Worm (Caenorhabditis elegans): Measurements from ENCODE around the gene nhr-134.

Gene nhr-134

DNA sequence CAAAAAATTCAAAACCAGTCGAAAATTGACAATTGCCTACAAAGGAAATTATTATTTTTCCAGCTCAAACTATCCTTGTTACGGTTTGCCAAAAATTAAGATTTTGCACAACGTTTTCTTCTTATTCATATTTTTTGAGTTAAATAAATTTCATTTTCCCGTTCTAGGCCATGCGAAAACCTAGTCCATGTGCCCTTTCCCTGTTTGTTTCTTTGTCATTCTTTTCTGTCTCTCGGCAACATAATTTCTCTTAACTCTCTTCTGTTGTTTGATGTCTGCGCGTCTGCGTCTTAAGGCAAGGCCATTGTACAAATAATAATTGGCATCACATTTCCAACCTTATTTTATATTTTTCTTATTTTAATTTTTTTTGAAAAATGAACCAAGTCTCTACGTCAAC is 50.5 kb downstream of the nhr-134 start, which contains the start of gene nhr-228:
Gene nhr-228 (plus strand): TSS at position 261 of the 400 bp plus-strand sequence.
- no peak for TF ChIP-seq T26A8.4 (GFP tag; IDR thresholded peaks at IDR 0.05)
- peak; percentile 21 for TF ChIP-seq nhr-6 (tag; optimal IDR thresholded peaks at IDR 0.05)
- TF ChIP-seq daf-16 (GFP tag; optimal IDR thresholded peaks at IDR 0.05), result no peak
- peak; percentile 49 for TF ChIP-seq daf-16 (tag; optimal IDR thresholded peaks at IDR 0.05)
- TF ChIP-seq F26F4.8 (GFP tag; conservative IDR thresholded peaks at IDR 0.05), result no peak
- TF ChIP-seq hlh-30 (tag; optimal IDR thresholded peaks at IDR 0.05; ENCODE audit: insufficient read depth), result peak; percentile 47
- peak in 1 of 2 experiments; percentile 54 for TF ChIP-seq lsy-2 (tag; optimal IDR thresholded peaks at IDR 0.05)
- no peak for TF ChIP-seq nhr-102 (tag; optimal IDR thresholded peaks at IDR 0.05)
- TF ChIP-seq tra-1 (GFP tag; IDR thresholded peaks at IDR 0.05), result no peak
- no peak for TF ChIP-seq nhr-11 (tag; optimal IDR thresholded peaks at IDR 0.05)
- peak; percentile 90 for TF ChIP-seq aha-1 (tag)
- TF ChIP-seq mes-2 (tag; optimal IDR thresholded peaks at IDR 0.05; ENCODE audit: poor library complexity, severe bottlenecking), result peak; percentile 68
- no peak for TF ChIP-seq lin-1 (GFP tag; IDR thresholded peaks at IDR 0.05)
- TF ChIP-seq mxl-2 (GFP tag; conservative IDR thresholded peaks at IDR 0.05), result no peak
- TF ChIP-seq mdt-29 (GFP tag; IDR thresholded peaks at IDR 0.05), result no peak
- TF ChIP-seq T20F7.1 (GFP tag; optimal IDR thresholded peaks at IDR 0.05), result no peak
- no peak for TF ChIP-seq sdz-12 (GFP tag; optimal IDR thresholded peaks at IDR 0.05)
- TF ChIP-seq Y75B8A.6 (GFP tag; IDR thresholded peaks at IDR 0.05), result no peak
- no peak for TF ChIP-seq nhr-41 (GFP tag; IDR thresholded peaks at IDR 0.05)
- peak; percentile 81 for TF ChIP-seq nhr-28 (tag; optimal IDR thresholded peaks at IDR 0.05)
- TF ChIP-seq mdl-1 (tag; optimal IDR thresholded peaks at IDR 0.05), result peak in 1 of 2 experiments; percentile 58
- no peak for TF ChIP-seq set-16 (GFP tag; IDR thresholded peaks at IDR 0.05)
- 0 out of 2 replicates have a peak, but pooled peaks have one; percentile 28 for TF ChIP-seq hmg-1.1 (GFP tag; IDR thresholded peaks at IDR 0.05)
- TF ChIP-seq mep-1 (tag; optimal IDR thresholded peaks at IDR 0.05), result peak; percentile 62
- peak; percentile 55 for TF ChIP-seq dve-1 (tag; optimal IDR thresholded peaks at IDR 0.05; ENCODE audit: insufficient read depth)
- peak in 1 of 2 experiments; percentile 12 for TF ChIP-seq hif-1 (tag; optimal IDR thresholded peaks at IDR 0.05)
- no peak for TF ChIP-seq ztf-7 (tag; optimal IDR thresholded peaks at IDR 0.05)
- no peak for TF ChIP-seq daf-12 (tag; optimal IDR thresholded peaks at IDR 0.05)
- TF ChIP-seq pqm-1 (tag; optimal IDR thresholded peaks at IDR 0.05), result peak; percentile 57

All from whole organism, L4 larva.